Worm (Caenorhabditis elegans) whole organism, young adult: Measurements from ENCODE around the gene dnc-4.

Experiments used
- B0035.1 ChIP-seq: sonication (generic microtip); optimal IDR thresholded peaks from 2 replicates; lab custom pipeline; 2016; ENCODE audit warnings: missing genetic modification characterization, mild to moderate bottlenecking, missing compliant biosample characterization, missing genotype, missing genetic modification reagents
- B0336.3 ChIP-seq: fragments of 200-800 bp; sonication (Bioruptor generic); IDR thresholded peaks from 2 replicates; pipeline ENCODE4 v1.3.6; 2022; ENCODE audit warnings: missing genetic modification characterization, missing compliant biosample characterization
- C06A6.2 ChIP-seq: fragments of 200-800 bp; sonication (Bioruptor generic); conservative IDR thresholded peaks from 2 replicates; pipeline ENCODE4 v1.3.6; 2022; ENCODE audit warnings: missing genetic modification characterization, missing compliant biosample characterization
- D2030.7 ChIP-seq: fragments of 200-800 bp; sonication (Bioruptor generic); IDR thresholded peaks from 2 replicates; pipeline ENCODE4 v1.3.6; 2022; ENCODE audit warnings: missing genetic modification reagents, missing genetic modification characterization, missing compliant biosample characterization
- F22D6.2 ChIP-seq: sonication (generic microtip); optimal IDR thresholded peaks from 2 replicates; lab custom pipeline; 2016; ENCODE audit warnings: mild to moderate bottlenecking, missing genetic modification characterization, missing compliant biosample characterization
- F49E8.2 ChIP-seq: sonication (generic microtip); optimal IDR thresholded peaks from 3 replicates; lab custom pipeline; 2017; ENCODE audit warnings: missing genetic modification characterization, mild to moderate bottlenecking, missing compliant biosample characterization, antibody characterized with exemption, moderate library complexity; ENCODE audit not compliant: insufficient read depth
- K11D2.4 ChIP-seq: fragments of 200-800 bp; sonication (Bioruptor generic); IDR thresholded peaks from 2 replicates; pipeline ENCODE4 v1.3.6; 2022; ENCODE audit warnings: missing genetic modification reagents, missing genetic modification characterization, missing compliant biosample characterization
- Y67H2A.10 ChIP-seq: fragments of 200-800 bp; sonication (Bioruptor generic); conservative IDR thresholded peaks from 2 replicates; pipeline ENCODE4 v1.3.6; 2022; ENCODE audit warnings: missing genetic modification reagents, missing genetic modification characterization, missing compliant biosample characterization
- ama-1 ChIP-seq, 3 experiments: fragments of 150-350 bp in 1 of 3; sonication (generic microtip) in 2 of 3; optimal IDR thresholded peaks; 2 replicates each; lab custom pipeline; 2014 to 2018; ENCODE audit warnings: missing biosample characterization in 2 of 3, missing genetic modification characterization in 2 of 3, missing genetic modification reagents in 2 of 3
- cebp-1 ChIP-seq, 2 experiments: fragments of 200-800 bp in 1 of 2; sonication (Bioruptor generic) in 1 of 2; sonication (generic microtip) in 1 of 2; IDR thresholded peaks in 1 of 2; optimal IDR thresholded peaks in 1 of 2; 2 replicates each; pipeline versions ENCODE4 v1.3.6 to Lab custom; 2017 to 2022; ENCODE audit warnings: missing compliant biosample characterization in 2 of 2, missing genetic modification characterization in 2 of 2, mild to moderate bottlenecking in 1 of 2, missing genetic modification reagents in 1 of 2, moderate library complexity in 1 of 2
- ceh-91 ChIP-seq: fragments of 200-800 bp; sonication (Bioruptor generic); IDR thresholded peaks from 2 replicates; pipeline ENCODE4 v1.3.6; 2022; ENCODE audit warnings: missing genetic modification reagents, missing genetic modification characterization, missing compliant biosample characterization
- die-1 ChIP-seq: sonication (generic microtip); optimal IDR thresholded peaks from 2 replicates; lab custom pipeline; 2016; ENCODE audit warnings: missing genotype, mild to moderate bottlenecking, missing genetic modification characterization, missing compliant biosample characterization
- dox-1 ChIP-seq: fragments of 200-800 bp; sonication (Bioruptor generic); IDR thresholded peaks from 2 replicates; pipeline ENCODE4 v1.3.6; 2022; ENCODE audit warnings: missing genetic modification reagents, missing genetic modification characterization, missing compliant biosample characterization
- efl-1 ChIP-seq: fragments of 150-350 bp; optimal IDR thresholded peaks from 2 replicates; lab custom pipeline; 2014; ENCODE audit warnings: missing biosample characterization, missing genetic modification reagents, missing genetic modification characterization
- egrh-3 ChIP-seq: fragments of 200-800 bp; sonication (Bioruptor generic); IDR thresholded peaks from 2 replicates; pipeline ENCODE4 v1.3.6; 2022; ENCODE audit warnings: missing genetic modification reagents, missing genetic modification characterization, missing compliant biosample characterization
- ekl-4 ChIP-seq: fragments of 200-800 bp; sonication (Bioruptor generic); IDR thresholded peaks from 2 replicates; pipeline ENCODE4 v1.3.6; 2022; ENCODE audit warnings: missing genetic modification reagents, missing genetic modification characterization, missing compliant biosample characterization
- hlh-26 ChIP-seq: fragments of 200-800 bp; sonication (Bioruptor generic); conservative IDR thresholded peaks from 2 replicates; pipeline ENCODE4 v1.3.6; 2022; ENCODE audit warnings: missing genetic modification reagents, missing genetic modification characterization, missing compliant biosample characterization
- hmg-1.2 ChIP-seq: fragments of 200-800 bp; sonication (Bioruptor generic); IDR thresholded peaks from 2 replicates; pipeline ENCODE4 v1.3.6; 2022; ENCODE audit warnings: missing genetic modification reagents, missing genetic modification characterization, missing compliant biosample characterization
- hmg-20 ChIP-seq: fragments of 200-800 bp; sonication (Bioruptor generic); IDR thresholded peaks from 2 replicates; pipeline ENCODE4 v1.3.6; 2022; ENCODE audit warnings: missing genetic modification reagents, missing genetic modification characterization, missing compliant biosample characterization
- lin-26 ChIP-seq: fragments of 200-800 bp; sonication (Bioruptor generic); IDR thresholded peaks from 2 replicates; pipeline ENCODE4 v1.3.6; 2022; ENCODE audit warnings: missing genetic modification reagents, missing genetic modification characterization, missing compliant biosample characterization
- lsl-1 ChIP-seq: fragments of 200-800 bp; sonication (Bioruptor generic); optimal IDR thresholded peaks from 2 replicates; lab custom pipeline; 2018; ENCODE audit warnings: mild to moderate bottlenecking, missing genetic modification characterization, moderate library complexity, missing compliant biosample characterization
- mcd-1 ChIP-seq: fragments of 200-800 bp; sonication (Bioruptor generic); IDR thresholded peaks from 2 replicates; pipeline ENCODE4 v1.3.6; 2022; ENCODE audit warnings: missing genetic modification reagents, missing genetic modification characterization, missing compliant biosample characterization
- mes-4 ChIP-seq: sonication (generic microtip); optimal IDR thresholded peaks from 2 replicates; lab custom pipeline; 2016; ENCODE audit warnings: missing genotype, missing genetic modification characterization, missing compliant biosample characterization
- mxl-1 ChIP-seq: sonication (generic microtip); optimal IDR thresholded peaks from 2 replicates; lab custom pipeline; 2016; ENCODE audit warnings: missing genetic modification characterization, missing compliant biosample characterization
- nfyb-1 ChIP-seq: fragments of 200-800 bp; sonication (Bioruptor generic); IDR thresholded peaks from 2 replicates; pipeline ENCODE4 v1.3.6; 2022; ENCODE audit warnings: missing genetic modification reagents, missing genetic modification characterization, missing compliant biosample characterization
- nhr-120 ChIP-seq: fragments of 200-800 bp; sonication (Bioruptor generic); IDR thresholded peaks from 2 replicates; pipeline ENCODE4 v1.3.6; 2022; ENCODE audit warnings: missing genetic modification characterization, missing compliant biosample characterization
- nhr-27 ChIP-seq: fragments of 200-800 bp; sonication (Bioruptor generic); optimal IDR thresholded peaks from 2 replicates; lab custom pipeline; 2018; ENCODE audit warnings: mild to moderate bottlenecking, missing genetic modification characterization, moderate library complexity, missing compliant biosample characterization
- pbrm-1 ChIP-seq: fragments of 200-800 bp; sonication (Bioruptor generic); IDR thresholded peaks from 2 replicates; pipeline ENCODE4 v1.3.6; 2022; ENCODE audit warnings: missing genetic modification reagents, missing genetic modification characterization, missing compliant biosample characterization
- rpc-1 ChIP-seq, 2 experiments: fragments of 150-350 bp in 1 of 2; sonication (generic microtip) in 1 of 2; optimal IDR thresholded peaks; 2 replicates each; lab custom pipeline; 2014 to 2018; ENCODE audit warnings: missing biosample characterization in 1 of 2, missing genetic modification characterization in 1 of 2, missing genetic modification reagents in 1 of 2, missing genotype in 1 of 2
- snpc-3.4 ChIP-seq: sonication (generic microtip); optimal IDR thresholded peaks from 2 replicates; lab custom pipeline; 2017; ENCODE audit warnings: missing genetic modification characterization, mild to moderate bottlenecking, missing compliant biosample characterization, antibody characterized with exemption, moderate library complexity, missing genotype, missing genetic modification reagents
- snpc-4 ChIP-seq, 5 experiments: fragments of 150-350 bp in 1 of 5; sonication (generic microtip) in 4 of 5; optimal IDR thresholded peaks; 2 replicates each; lab custom pipeline; 2014 to 2018; ENCODE audit warnings: missing genetic modification characterization in 5 of 5, missing biosample characterization in 3 of 5, antibody characterized with exemption in 2 of 5, mild to moderate bottlenecking in 2 of 5, missing compliant biosample characterization in 2 of 5, missing genotype in 2 of 5, moderate library complexity in 2 of 5, missing genetic modification reagents in 1 of 5
- somi-1 ChIP-seq: fragments of 200-800 bp; sonication (Bioruptor generic); optimal IDR thresholded peaks from 2 replicates; lab custom pipeline; 2018; ENCODE audit warnings: mild to moderate bottlenecking, missing genetic modification characterization, missing compliant biosample characterization
- unc-130 ChIP-seq: sonication (generic microtip); optimal IDR thresholded peaks from 2 replicates; lab custom pipeline; 2016; ENCODE audit warnings: missing genetic modification reagents, missing genetic modification characterization, missing compliant biosample characterization
- xnd-1 ChIP-seq: sonication (generic microtip); optimal IDR thresholded peaks from 2 replicates; lab custom pipeline; 2016; ENCODE audit warnings: missing genotype, missing genetic modification reagents, missing genetic modification characterization, missing compliant biosample characterization
- zfh-2 ChIP-seq: fragments of 200-800 bp; sonication (Bioruptor generic); conservative IDR thresholded peaks from 2 replicates; pipeline ENCODE4 v1.3.6; 2022; ENCODE audit warnings: missing genetic modification reagents, missing genetic modification characterization, missing compliant biosample characterization
- ztf-18 ChIP-seq: sonication (generic microtip); optimal IDR thresholded peaks from 2 replicates; lab custom pipeline; 2016; ENCODE audit warnings: missing genotype, mild to moderate bottlenecking, missing genetic modification characterization, missing compliant biosample characterization
- ztf-25 ChIP-seq: fragments of 200-800 bp; sonication (Bioruptor generic); IDR thresholded peaks from 2 replicates; pipeline ENCODE4 v1.3.6; 2022; ENCODE audit warnings: missing genetic modification reagents, missing genetic modification characterization, missing compliant biosample characterization
- ztf-3 ChIP-seq: fragments of 200-800 bp; sonication (Bioruptor generic); optimal IDR thresholded peaks from 2 replicates; lab custom pipeline; 2018; ENCODE audit warnings: mild to moderate bottlenecking, missing genetic modification characterization, missing compliant biosample characterization

The dnc-4 gene

DNA sequence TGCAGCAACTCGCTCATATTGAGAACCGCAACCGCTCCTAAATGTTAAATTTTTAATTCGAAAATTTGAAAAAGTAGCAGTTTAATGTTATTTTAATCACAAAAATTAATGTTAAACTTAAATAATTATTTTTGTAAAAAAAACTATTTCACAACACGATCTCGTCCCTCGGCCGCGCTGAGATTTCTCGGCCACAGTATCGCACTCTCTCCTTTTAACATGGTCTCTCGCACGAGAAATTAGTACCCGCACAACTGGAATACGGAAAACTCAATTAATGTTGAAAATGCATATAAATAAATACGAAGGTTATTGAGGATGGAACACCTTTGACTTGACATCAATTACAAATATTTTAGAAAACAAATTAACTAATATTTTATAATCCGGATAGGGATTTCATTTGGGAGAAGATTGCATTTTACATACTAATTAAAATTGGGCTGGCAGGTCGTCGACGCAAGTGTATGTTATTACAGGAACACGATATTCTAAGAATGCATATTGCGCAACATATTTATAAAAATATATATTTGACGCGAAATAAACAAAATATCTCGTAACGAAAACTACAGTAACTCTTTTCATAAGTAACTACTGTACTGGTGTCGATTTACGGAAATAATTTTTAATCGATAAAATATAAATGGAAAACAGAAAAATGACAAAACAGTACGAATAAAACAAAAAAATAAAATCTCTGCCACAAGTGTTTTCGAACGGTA lies at the start of gene dnc-4:
Gene dnc-4 (minus strand): TSS at position 37 of the 725 bp plus-strand sequence.
- peak; percentile 82 for TF ChIP-seq hmg-1.2 (GFP tag; lab: Robert Waterston, UW)
- peak; percentile 48; the same call in 1 of the 2 replicates for TF ChIP-seq cebp-1 (GFP tag; IDR thresholded peaks at IDR 0.05; lab: Robert Waterston, UW)
- peak; percentile 87 for TF ChIP-seq cebp-1 (tag; optimal IDR thresholded peaks at IDR 0.05; lab: Kevin White, UChicago)
- no peak for TF ChIP-seq mes-4
- TF ChIP-seq lin-26 (GFP tag; lab: Robert Waterston, UW) = no peak
- peak; percentile 43; the same call in 1 of the 2 replicates for TF ChIP-seq dox-1 (GFP tag; lab: Robert Waterston, UW)
- TF ChIP-seq lsl-1 (GFP tag; lab: Kevin White, UChicago) = peak; percentile 62
- TF ChIP-seq snpc-4 (GFP tag; optimal IDR thresholded peaks at IDR 0.05; lab: Kevin White, UChicago) = no peak
- TF ChIP-seq snpc-4 (tag; optimal IDR thresholded peaks at IDR 0.05; lab: Kevin White, UChicago) = peak in 1 of 4 experiments; percentile 6
- no peak for TF ChIP-seq B0035.1 (tag; lab: Kevin White, UChicago)
- TF ChIP-seq D2030.7 = 0 out of 2 replicates have a peak, but pooled peaks have one; percentile 15

DNA sequence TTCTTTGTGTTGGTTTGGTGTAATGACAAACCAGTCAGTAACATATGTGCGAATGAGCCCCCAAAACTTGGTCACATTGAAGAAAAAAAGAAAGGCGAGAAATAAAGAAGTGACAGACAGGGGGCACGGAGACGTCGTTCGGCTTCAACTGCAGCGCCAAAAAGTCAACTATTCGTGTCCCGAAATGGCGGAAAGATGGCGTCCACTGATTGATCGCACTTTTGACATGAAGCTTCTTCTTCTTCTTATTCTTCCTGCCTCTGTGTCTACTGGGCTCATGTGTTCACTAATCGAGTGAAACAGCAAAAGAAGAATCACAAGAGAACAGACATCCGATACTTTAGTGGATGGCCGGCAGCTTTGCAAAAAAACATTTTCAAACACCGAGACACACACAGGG lies 49.5 kb upstream of the dnc-4 start:
- TF ChIP-seq die-1 (tag; lab: Kevin White, UChicago) = no peak
- no peak for TF ChIP-seq B0336.3
- no peak for TF ChIP-seq hlh-26 (GFP tag; lab: Robert Waterston, UW)
- TF ChIP-seq zfh-2 (GFP tag; lab: Robert Waterston, UW) = peak; percentile 37; the same call in 1 of the 2 replicates
- no peak for TF ChIP-seq snpc-3.4 (tag; lab: Kevin White, UChicago)
- no peak for TF ChIP-seq lin-26 (GFP tag; lab: Robert Waterston, UW)
- no peak for TF ChIP-seq K11D2.4 (GFP tag; lab: Robert Waterston, UW)
- TF ChIP-seq Y67H2A.10 = no peak
- no peak for TF ChIP-seq unc-130

- TF ChIP-seq K11D2.4 (GFP tag; lab: Robert Waterston, UW) (no peak), efl-1 (no peak), ztf-25 (GFP tag; lab: Robert Waterston, UW) (no peak), ztf-3 (GFP tag; lab: Kevin White, UChicago) (no peak), rpc-1 (optimal IDR thresholded peaks at IDR 0.05; lab: Kevin White, UChicago) (no peak), rpc-1 (tag; optimal IDR thresholded peaks at IDR 0.05; lab: Kevin White, UChicago) (no peak), ama-1 (optimal IDR thresholded peaks at IDR 0.05; lab: Kevin White, UChicago) (no peak), ama-1 (GFP tag; optimal IDR thresholded peaks at IDR 0.05; lab: Kevin White, UChicago) (no peak), hmg-20 (GFP tag; lab: Robert Waterston, UW) (no peak), die-1 (tag; lab: Kevin White, UChicago) (no peak), pbrm-1 (GFP tag; lab: Robert Waterston, UW) (no peak), ztf-18 (tag; lab: Kevin White, UChicago) (no peak), nhr-27 (tag; lab: Kevin White, UChicago) (no peak)
- TF ChIP-seq, all 124 proteins: peak for 0
Measured at ce11 chrIV:8068280-8068679, 48.7 kb upstream of the dnc-4 start.

DNA sequence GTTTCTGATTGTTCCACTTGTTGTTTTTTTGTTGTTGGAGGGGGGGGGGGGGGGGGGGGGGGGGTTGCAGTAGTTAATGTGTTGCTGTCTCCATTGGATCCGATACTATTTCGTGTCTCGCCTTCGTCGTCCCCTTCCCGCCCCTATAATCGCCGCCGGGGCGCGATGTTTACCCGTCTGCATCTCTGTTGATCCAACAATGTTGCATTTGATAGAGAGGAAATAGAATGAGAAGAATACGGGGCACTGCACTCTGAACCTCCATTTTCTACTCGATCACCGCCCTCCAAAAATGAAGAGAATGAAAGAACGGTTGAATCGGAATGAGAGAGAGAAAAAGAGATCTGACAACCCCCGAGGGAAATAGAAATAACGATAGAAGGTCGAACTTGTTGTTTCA lies 48.1 kb upstream of the dnc-4 start:
- TF ChIP-seq somi-1 (no peak), ztf-3 (GFP tag; lab: Kevin White, UChicago) (no peak), ceh-91 (GFP tag; lab: Robert Waterston, UW) (no peak), dox-1 (GFP tag; lab: Robert Waterston, UW) (no peak), cebp-1 (GFP tag; IDR thresholded peaks at IDR 0.05; lab: Robert Waterston, UW) (no peak), cebp-1 (tag; optimal IDR thresholded peaks at IDR 0.05; lab: Kevin White, UChicago) (peak; percentile 29), zfh-2 (GFP tag; lab: Robert Waterston, UW) (peak; percentile 89), nfyb-1 (GFP tag; lab: Robert Waterston, UW) (no peak), lin-26 (GFP tag; lab: Robert Waterston, UW) (no peak), Y67H2A.10 (no peak), egrh-3 (peak; percentile 85; the same call in 1 of the 2 replicates), xnd-1 (tag; lab: Kevin White, UChicago) (no peak), nhr-120 (GFP tag; lab: Robert Waterston, UW) (no peak), nhr-27 (tag; lab: Kevin White, UChicago) (no peak), mxl-1 (tag; lab: Kevin White, UChicago) (no peak), F22D6.2 (tag; lab: Kevin White, UChicago) (no peak), hmg-1.2 (GFP tag; lab: Robert Waterston, UW) (no peak), F49E8.2 (no peak), C06A6.2 (GFP tag; lab: Robert Waterston, UW) (0 out of 2 replicates have a peak, but pooled peaks have one; percentile 36), mcd-1 (GFP tag; lab: Robert Waterston, UW) (peak; percentile 8; the same call in 1 of the 2 replicates), ekl-4 (GFP tag; lab: Robert Waterston, UW) (0 out of 2 replicates have a peak, but pooled peaks have one; percentile 9)
